Worm (Caenorhabditis elegans): ENCODE data around the gene T25F10.4.

The T25F10.4 gene

ce11 chrV:6731594-6731993 is 30.7 kb downstream of the T25F10.4 start, which contains the start of gene grl-9:
Gene grl-9 (minus strand): TSS chrV:6731694.
- TF ChIP-seq lsl-1 (GFP tag; optimal IDR thresholded peaks at IDR 0.05) (no peak), ztf-3 (GFP tag; optimal IDR thresholded peaks at IDR 0.05) (no peak), madf-3 (GFP tag; IDR thresholded peaks at IDR 0.05) (no peak), snpc-1.1 (tag; optimal IDR thresholded peaks at IDR 0.05; ENCODE audit: insufficient read depth) (no peak), pbrm-1 (GFP tag; IDR thresholded peaks at IDR 0.05) (no peak)

ce11 chrV:6727222-6727621 is 35.0 kb downstream of the T25F10.4 start, which contains the start of gene ZC487.1:
Gene ZC487.1 (plus strand): TSS chrV:6727522.
- TF ChIP-seq F23B12.7 (tag; optimal IDR thresholded peaks at IDR 0.05; ENCODE audit: insufficient read depth) = no peak
- TF ChIP-seq nhr-120 (GFP tag; IDR thresholded peaks at IDR 0.05) = no peak
- no peak for TF ChIP-seq tbx-9 (tag; optimal IDR thresholded peaks at IDR 0.05; ENCODE audit: borderline replicate concordance)
- no peak for TF ChIP-seq ztf-6 (GFP tag; IDR thresholded peaks at IDR 0.05)
- TF ChIP-seq unc-130 (GFP tag; optimal IDR thresholded peaks at IDR 0.05) = no peak
- no peak for TF ChIP-seq Y95B8A.8 (GFP tag; IDR thresholded peaks at IDR 0.05)
- TF ChIP-seq ceh-91 (GFP tag; IDR thresholded peaks at IDR 0.05) = no peak

- no peak for TF ChIP-seq madf-6 (GFP tag; IDR thresholded peaks at IDR 0.05)
- TF ChIP-seq tlf-1 (GFP tag; optimal IDR thresholded peaks at IDR 0.05) = no peak
- TF ChIP-seq sea-2 (GFP tag; IDR thresholded peaks at IDR 0.05) = no peak
- TF ChIP-seq efl-1 (GFP tag; optimal IDR thresholded peaks at IDR 0.05) = no peak
- no peak for TF ChIP-seq ztf-18 (tag; optimal IDR thresholded peaks at IDR 0.05)
- TF ChIP-seq nhr-120 (GFP tag; IDR thresholded peaks at IDR 0.05) = no peak
- TF ChIP-seq ekl-4 (GFP tag; IDR thresholded peaks at IDR 0.05) = no peak
- TF ChIP-seq rcor-1 (GFP tag; IDR thresholded peaks at IDR 0.05) = no peak
- TF ChIP-seq K11D2.4 (GFP tag; IDR thresholded peaks at IDR 0.05) = no peak
- TF ChIP-seq lir-1 (GFP tag; conservative IDR thresholded peaks at IDR 0.05) = no peak
- no peak for TF ChIP-seq rec-8 (tag; optimal IDR thresholded peaks at IDR 0.05)
- TF ChIP-seq dpff-1 (tag; optimal IDR thresholded peaks at IDR 0.05) = no peak
- TF ChIP-seq Y53G8AR.9 (GFP tag; conservative IDR thresholded peaks at IDR 0.05) = no peak
- no peak for TF ChIP-seq zim-3 (tag; optimal IDR thresholded peaks at IDR 0.05)
- TF ChIP-seq cebp-2 (GFP tag; IDR thresholded peaks at IDR 0.05) = no peak
- no peak for TF ChIP-seq hmg-20 (GFP tag; IDR thresholded peaks at IDR 0.05)
- TF ChIP-seq F57A8.1 (GFP tag; optimal IDR thresholded peaks at IDR 0.05) = no peak
- no peak for TF ChIP-seq ccch-3 (GFP tag; optimal IDR thresholded peaks at IDR 0.05)
Measured at ce11 chrV:6726279-6726678, 36.0 kb downstream of the T25F10.4 start.

ce11 chrV:6722378-6722777 is 39.9 kb downstream of the T25F10.4 start, which contains the start of gene ZC487.2:
Gene ZC487.2 (minus strand): TSS chrV:6722478.
- TF ChIP-seq ztf-26 (tag; optimal IDR thresholded peaks at IDR 0.05) (no peak), T07F8.4 (tag; optimal IDR thresholded peaks at IDR 0.05) (no peak), Y67H2A.10 (GFP tag; conservative IDR thresholded peaks at IDR 0.05) (no peak), lir-1 (GFP tag; conservative IDR thresholded peaks at IDR 0.05) (no peak), snpc-3.4 (tag; optimal IDR thresholded peaks at IDR 0.05) (no peak), madf-10 (tag; optimal IDR thresholded peaks at IDR 0.05) (no peak), aptf-2 (GFP tag; conservative IDR thresholded peaks at IDR 0.05) (no peak), D2030.7 (GFP tag; IDR thresholded peaks at IDR 0.05) (no peak), bed-1 (GFP tag; IDR thresholded peaks at IDR 0.05) (no peak), snpc-1.1 (tag; optimal IDR thresholded peaks at IDR 0.05; ENCODE audit: insufficient read depth) (no peak), F39B2.1 (GFP tag; IDR thresholded peaks at IDR 0.05) (no peak), unc-130 (GFP tag; optimal IDR thresholded peaks at IDR 0.05) (no peak), aptf-3 (GFP tag; IDR thresholded peaks at IDR 0.05) (no peak)
